Fruit fly (Drosophila melanogaster): ENCODE results near the gene LManIII.

DNA sequence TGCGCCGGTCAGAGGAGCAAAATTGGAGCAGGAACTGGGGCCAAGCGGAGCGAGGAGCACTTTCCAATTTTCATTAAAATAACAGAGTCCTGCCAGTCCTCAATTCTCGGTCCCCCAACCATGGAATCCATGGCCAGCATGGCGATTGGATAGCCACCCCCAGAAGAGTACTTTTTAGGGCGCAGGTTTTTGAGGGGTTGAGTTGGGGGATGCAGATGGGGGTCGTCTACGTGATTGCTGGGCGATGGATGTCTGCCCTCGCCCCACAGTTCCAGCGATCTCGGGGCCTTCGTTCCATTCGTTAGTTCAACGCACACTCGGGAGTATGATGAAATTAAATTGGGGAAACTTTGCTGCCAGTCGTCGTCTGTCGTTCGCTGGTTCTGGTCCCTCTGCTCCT, 23.2 kb upstream of the LManIII start:
- no peak for TF ChIP-seq psq (optimal IDR thresholded peaks at IDR 0.05)
- TF ChIP-seq h (optimal IDR thresholded peaks at IDR 0.05) = no peak
- no peak for TF ChIP-seq ttk (optimal IDR thresholded peaks at IDR 0.05)
